Fruit fly (Drosophila melanogaster) whole organism, wandering third instar larva: ENCODE data around the gene CG8851.
A peak's percentile ranks its signal among the peaks of the same experiment; 100 is the strongest.

Source experiments
- CG32264 ChIP-seq: fragments of 200-800 bp; sonication (Bioruptor generic); optimal IDR thresholded peaks from 2 replicates; lab custom pipeline; 2016; ENCODE audit warnings: missing biosample characterization, missing genetic modification characterization
- HLH106 ChIP-seq: fragments of 200-800 bp; optimal IDR thresholded peaks from 3 replicates; lab custom pipeline; 2019; ENCODE audit warnings: missing biosample characterization, mild to moderate bottlenecking, missing genetic modification characterization, moderate library complexity
- Hr83 ChIP-seq: fragments of 200-300 bp; sonication (Bioruptor generic); optimal IDR thresholded peaks from 2 replicates; lab custom pipeline; 2016; ENCODE audit warnings: missing biosample characterization, mild to moderate bottlenecking, missing genetic modification characterization, moderate library complexity; ENCODE audit not compliant: poor library complexity, severe bottlenecking
- OdsH ChIP-seq: fragments of 200-800 bp; sonication (Bioruptor generic); optimal IDR thresholded peaks from 2 replicates; lab custom pipeline; 2016; ENCODE audit warnings: missing biosample characterization, mild to moderate bottlenecking, missing genetic modification characterization
- Rel ChIP-seq, 2 experiments: fragments of 200-800 bp; sonication (Bioruptor generic) in 1 of 2; optimal IDR thresholded peaks; 2 replicates in 1 of 2; 3 replicates in 1 of 2; lab custom pipeline; 2016 to 2019; ENCODE audit warnings: mild to moderate bottlenecking in 2 of 2, missing biosample characterization in 2 of 2, missing genetic modification characterization in 2 of 2, moderate library complexity in 1 of 2
- br ChIP-seq: fragments of 200-800 bp; sonication (Bioruptor generic); optimal IDR thresholded peaks from 2 replicates; lab custom pipeline; 2016; ENCODE audit warnings: missing biosample characterization, missing genetic modification characterization
- brk ChIP-seq: fragments of 200-800 bp; sonication (Bioruptor generic); optimal IDR thresholded peaks from 2 replicates; lab custom pipeline; 2016; ENCODE audit warnings: missing biosample characterization, mild to moderate bottlenecking, missing genetic modification characterization
- dl ChIP-seq, 2 experiments: fragments of 175-275, 200-275 bp in 1 of 2; fragments of 200-275 bp in 1 of 2; sonication (Bioruptor generic); optimal IDR thresholded peaks; lab custom pipeline; 2018; ENCODE audit warnings: mild to moderate bottlenecking in 2 of 2, missing biosample characterization in 2 of 2, missing genetic modification characterization in 2 of 2, moderate library complexity in 2 of 2; ENCODE audit not compliant: partially characterized antibody in 2 of 2, insufficient read depth in 1 of 2
- fru ChIP-seq: fragments of 200-800 bp; sonication (Bioruptor generic); optimal IDR thresholded peaks from 3 replicates; lab custom pipeline; 2016; ENCODE audit warnings: missing biosample characterization, mild to moderate bottlenecking, missing genetic modification characterization
- h ChIP-seq: fragments of 200-800 bp; sonication (Bioruptor generic); optimal IDR thresholded peaks from 3 replicates; lab custom pipeline; 2016; ENCODE audit warnings: missing biosample characterization, mild to moderate bottlenecking, missing genetic modification characterization
- psq ChIP-seq: fragments of 200-800 bp; sonication (Bioruptor generic); optimal IDR thresholded peaks from 3 replicates; lab custom pipeline; 2017; ENCODE audit warnings: missing biosample characterization, mild to moderate bottlenecking, missing genetic modification characterization, moderate library complexity

dm6 chr2L:3475948-3476347 lies 43.5 kb upstream of the CG8851 start:
- peak; percentile 41 for TF ChIP-seq fru (GFP tag; lab: Kevin White, UChicago)
- no peak for TF ChIP-seq dl (GFP tag; optimal IDR thresholded peaks at IDR 0.05; lab: Kevin White, UChicago; ENCODE audit: insufficient read depth in 1 of 2, partially characterized antibody in 2 of 2)
- no peak for TF ChIP-seq br (GFP tag; lab: Kevin White, UChicago)
- peak; percentile 3 for TF ChIP-seq HLH106 (tag; lab: Kevin White, UChicago)
- TF ChIP-seq Hr83: no peak
- no peak for TF ChIP-seq h (GFP tag; lab: Kevin White, UChicago)
- TF ChIP-seq Rel (GFP tag; optimal IDR thresholded peaks at IDR 0.05; lab: Kevin White, UChicago): no peak
- TF ChIP-seq Rel (tag; optimal IDR thresholded peaks at IDR 0.05; lab: Kevin White, UChicago): no peak
- no peak for TF ChIP-seq psq
- no peak for TF ChIP-seq brk (GFP tag; lab: Kevin White, UChicago)
- no peak for TF ChIP-seq OdsH (GFP tag; lab: Kevin White, UChicago)
- TF ChIP-seq CG32264 (GFP tag; lab: Kevin White, UChicago): no peak
